Worm (Caenorhabditis elegans) whole organism, young adult: ENCODE data around the gene M153.3.

Experiments used
- B0019.2 ChIP-seq: fragments of 200-800 bp; sonication (Bioruptor generic); conservative IDR thresholded peaks from 2 replicates; pipeline ENCODE4 v1.3.6; 2022; ENCODE audit warnings: missing genetic modification reagents, missing genetic modification characterization, missing compliant biosample characterization
- F49E8.2 ChIP-seq: sonication (generic microtip); optimal IDR thresholded peaks from 3 replicates; lab custom pipeline; 2017; ENCODE audit warnings: missing genetic modification characterization, mild to moderate bottlenecking, missing compliant biosample characterization, antibody characterized with exemption, moderate library complexity; ENCODE audit not compliant: insufficient read depth
- F57A8.1 ChIP-seq: fragments of 200-800 bp; sonication (Bioruptor generic); optimal IDR thresholded peaks from 2 replicates; lab custom pipeline; 2018; ENCODE audit warnings: mild to moderate bottlenecking, missing genetic modification characterization, moderate library complexity, missing compliant biosample characterization
- K11D2.4 ChIP-seq: fragments of 200-800 bp; sonication (Bioruptor generic); IDR thresholded peaks from 2 replicates; pipeline ENCODE4 v1.3.6; 2022; ENCODE audit warnings: missing genetic modification reagents, missing genetic modification characterization, missing compliant biosample characterization
- T07F8.4 ChIP-seq: sonication (generic microtip); optimal IDR thresholded peaks from 2 replicates; lab custom pipeline; 2016; ENCODE audit warnings: mild to moderate bottlenecking, missing genetic modification characterization, moderate library complexity, missing compliant biosample characterization
- attf-5 ChIP-seq: fragments of 200-800 bp; sonication (Bioruptor generic); optimal IDR thresholded peaks from 2 replicates; lab custom pipeline; 2018; ENCODE audit warnings: mild to moderate bottlenecking, missing genetic modification characterization, missing compliant biosample characterization
- ceh-91 ChIP-seq: fragments of 200-800 bp; sonication (Bioruptor generic); IDR thresholded peaks from 2 replicates; pipeline ENCODE4 v1.3.6; 2022; ENCODE audit warnings: missing genetic modification reagents, missing genetic modification characterization, missing compliant biosample characterization
- chd-7 ChIP-seq: sonication (generic microtip); optimal IDR thresholded peaks from 2 replicates; lab custom pipeline; 2016; ENCODE audit warnings: mild to moderate bottlenecking, missing genetic modification characterization, moderate library complexity, missing compliant biosample characterization
- die-1 ChIP-seq: sonication (generic microtip); optimal IDR thresholded peaks from 2 replicates; lab custom pipeline; 2016; ENCODE audit warnings: missing genotype, mild to moderate bottlenecking, missing genetic modification characterization, missing compliant biosample characterization
- dox-1 ChIP-seq: fragments of 200-800 bp; sonication (Bioruptor generic); IDR thresholded peaks from 2 replicates; pipeline ENCODE4 v1.3.6; 2022; ENCODE audit warnings: missing genetic modification reagents, missing genetic modification characterization, missing compliant biosample characterization
- fkh-3 ChIP-seq: sonication (generic microtip); optimal IDR thresholded peaks from 2 replicates; lab custom pipeline; 2016; ENCODE audit warnings: mild to moderate bottlenecking, missing genetic modification characterization, missing compliant biosample characterization
- hmg-1.2 ChIP-seq: fragments of 200-800 bp; sonication (Bioruptor generic); IDR thresholded peaks from 2 replicates; pipeline ENCODE4 v1.3.6; 2022; ENCODE audit warnings: missing genetic modification reagents, missing genetic modification characterization, missing compliant biosample characterization
- hmg-20 ChIP-seq: fragments of 200-800 bp; sonication (Bioruptor generic); IDR thresholded peaks from 2 replicates; pipeline ENCODE4 v1.3.6; 2022; ENCODE audit warnings: missing genetic modification reagents, missing genetic modification characterization, missing compliant biosample characterization
- hsf-1 ChIP-seq: fragments of 200-800 bp; sonication (Bioruptor generic); IDR thresholded peaks from 2 replicates; pipeline ENCODE4 v1.3.6; 2022; ENCODE audit warnings: missing genetic modification reagents, missing genetic modification characterization, missing compliant biosample characterization
- let-526 ChIP-seq: fragments of 200-800 bp; sonication (Bioruptor generic); IDR thresholded peaks from 2 replicates; pipeline ENCODE4 v1.3.6; 2022; ENCODE audit warnings: missing genetic modification reagents, missing genetic modification characterization, missing compliant biosample characterization
- let-607 ChIP-seq, 2 experiments: fragments of 200-800 bp in 1 of 2; sonication (Bioruptor generic) in 1 of 2; sonication (generic microtip) in 1 of 2; optimal IDR thresholded peaks; 2 replicates each; lab custom pipeline; 2016 to 2018; ENCODE audit warnings: mild to moderate bottlenecking in 2 of 2, missing compliant biosample characterization in 2 of 2, missing genetic modification characterization in 2 of 2, moderate library complexity in 2 of 2, missing genotype in 1 of 2
- lin-35 ChIP-seq, 3 experiments: fragments of 150-350 bp in 2 of 3; sonication (generic microtip) in 1 of 3; optimal IDR thresholded peaks; 2 replicates each; lab custom pipeline; 2014 to 2018; ENCODE audit warnings: missing biosample characterization in 3 of 3, missing genetic modification characterization in 3 of 3, missing genetic modification reagents in 3 of 3
- lir-1 ChIP-seq: fragments of 200-800 bp; sonication (Bioruptor generic); conservative IDR thresholded peaks from 2 replicates; pipeline ENCODE4 v1.3.6; 2022; ENCODE audit warnings: missing genetic modification reagents, missing genetic modification characterization, missing compliant biosample characterization
- mcd-1 ChIP-seq: fragments of 200-800 bp; sonication (Bioruptor generic); IDR thresholded peaks from 2 replicates; pipeline ENCODE4 v1.3.6; 2022; ENCODE audit warnings: missing genetic modification reagents, missing genetic modification characterization, missing compliant biosample characterization
- mel-28 ChIP-seq: sonication (generic microtip); optimal IDR thresholded peaks from 2 replicates; lab custom pipeline; 2016; ENCODE audit warnings: borderline replicate concordance, mild to moderate bottlenecking, missing genetic modification characterization, missing compliant biosample characterization
- nfya-1 ChIP-seq: sonication (generic microtip); optimal IDR thresholded peaks from 2 replicates; lab custom pipeline; 2017; ENCODE audit warnings: antibody characterized with exemption, missing compliant biosample characterization, missing genetic modification characterization, borderline replicate concordance; ENCODE audit not compliant: insufficient read depth
- nfyb-1 ChIP-seq: fragments of 200-800 bp; sonication (Bioruptor generic); IDR thresholded peaks from 2 replicates; pipeline ENCODE4 v1.3.6; 2022; ENCODE audit warnings: missing genetic modification reagents, missing genetic modification characterization, missing compliant biosample characterization
- nhr-80 ChIP-seq: sonication (generic microtip); optimal IDR thresholded peaks from 2 replicates; lab custom pipeline; 2016; ENCODE audit warnings: missing genetic modification characterization, missing compliant biosample characterization
- nhr-90 ChIP-seq: sonication (generic microtip); optimal IDR thresholded peaks from 2 replicates; lab custom pipeline; 2016; ENCODE audit warnings: missing genotype, mild to moderate bottlenecking, missing genetic modification characterization, missing compliant biosample characterization
- snpc-1.3 ChIP-seq: sonication (generic microtip); optimal IDR thresholded peaks from 2 replicates; lab custom pipeline; 2017; ENCODE audit warnings: missing genetic modification characterization, mild to moderate bottlenecking, missing compliant biosample characterization, antibody characterized with exemption, moderate library complexity, missing genotype, missing genetic modification reagents; ENCODE audit not compliant: insufficient read depth
- snpc-3.4 ChIP-seq: sonication (generic microtip); optimal IDR thresholded peaks from 2 replicates; lab custom pipeline; 2017; ENCODE audit warnings: missing genetic modification characterization, mild to moderate bottlenecking, missing compliant biosample characterization, antibody characterized with exemption, moderate library complexity, missing genotype, missing genetic modification reagents
- tbx-9 ChIP-seq: sonication (generic microtip); optimal IDR thresholded peaks from 2 replicates; lab custom pipeline; 2016; ENCODE audit warnings: borderline replicate concordance, missing genetic modification characterization, inconsistent platforms, missing compliant biosample characterization
- unc-130 ChIP-seq: sonication (generic microtip); optimal IDR thresholded peaks from 2 replicates; lab custom pipeline; 2016; ENCODE audit warnings: missing genetic modification reagents, missing genetic modification characterization, missing compliant biosample characterization
- xnd-1 ChIP-seq: sonication (generic microtip); optimal IDR thresholded peaks from 2 replicates; lab custom pipeline; 2016; ENCODE audit warnings: missing genotype, missing genetic modification reagents, missing genetic modification characterization, missing compliant biosample characterization
- ztf-18 ChIP-seq: sonication (generic microtip); optimal IDR thresholded peaks from 2 replicates; lab custom pipeline; 2016; ENCODE audit warnings: missing genotype, mild to moderate bottlenecking, missing genetic modification characterization, missing compliant biosample characterization
- ztf-22 ChIP-seq: fragments of 200-800 bp; sonication (Bioruptor generic); optimal IDR thresholded peaks from 2 replicates; lab custom pipeline; 2018; ENCODE audit warnings: mild to moderate bottlenecking, missing genetic modification characterization, moderate library complexity, missing compliant biosample characterization
- ztf-6 ChIP-seq: fragments of 200-800 bp; sonication (Bioruptor generic); IDR thresholded peaks from 2 replicates; pipeline ENCODE4 v1.3.6; 2022; ENCODE audit warnings: missing genetic modification reagents, missing genetic modification characterization, missing compliant biosample characterization

M153.3 gene

DNA sequence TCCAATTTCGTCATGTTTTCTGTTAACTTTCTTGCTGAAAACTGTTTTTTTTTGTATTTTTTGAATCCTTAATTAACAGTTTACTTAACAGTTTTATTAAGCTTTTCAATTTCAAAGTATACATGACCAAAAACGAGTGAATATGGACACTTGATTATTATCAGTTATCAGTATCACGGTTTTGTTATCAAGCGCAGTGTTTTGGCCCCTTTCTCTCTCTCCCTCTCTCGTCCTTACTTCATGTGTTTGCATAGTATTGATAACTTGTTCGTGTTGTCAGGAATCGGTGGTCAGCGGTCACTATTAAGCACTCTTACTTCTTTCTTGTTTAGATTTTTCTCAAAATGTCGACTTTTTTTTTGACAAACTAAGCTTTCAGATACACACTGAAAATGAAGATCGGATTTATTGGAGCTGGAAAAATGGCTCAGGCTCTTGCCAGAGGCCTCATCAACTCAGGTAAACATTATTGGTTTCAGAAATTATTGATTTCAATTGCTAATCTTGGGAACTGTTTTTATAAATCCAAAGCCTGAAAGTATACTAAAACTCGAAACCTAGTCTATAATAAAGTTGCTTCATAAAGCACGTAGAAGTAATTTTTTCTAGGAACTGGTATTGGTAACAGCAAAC lies 3.9 kb downstream of the M153.3 start, which contains the start of gene pycr-1:
Gene pycr-1 (plus strand): TSS at position 380 of the 633 bp plus-strand sequence.
- TF ChIP-seq nhr-80 (tag; lab: Kevin White, UChicago) (peak; percentile 63), T07F8.4 (no peak)

ce11 chrX:12149638-12150137 lies 7.0 kb downstream of the M153.3 start, which contains the start of gene znf-474:
znf-474 (plus strand) TSS chrX:12149924.
- no peak for TF ChIP-seq F49E8.2 (tag; lab: Kevin White, UChicago)
- TF ChIP-seq ztf-18 (tag; lab: Kevin White, UChicago): no peak
- TF ChIP-seq ztf-6: no peak
- no peak for TF ChIP-seq dox-1 (GFP tag; lab: Robert Waterston, UW)
- no peak for TF ChIP-seq unc-130 (GFP tag; lab: Kevin White, UChicago)
- no peak for TF ChIP-seq hmg-1.2 (GFP tag; lab: Robert Waterston, UW)
- TF ChIP-seq fkh-3 (tag; lab: Kevin White, UChicago): no peak
- TF ChIP-seq attf-5 (GFP tag; lab: Kevin White, UChicago): no peak
- no peak for TF ChIP-seq mel-28 (tag; lab: Kevin White, UChicago)
- no peak for TF ChIP-seq let-607 (tag; optimal IDR thresholded peaks at IDR 0.05; lab: Kevin White, UChicago)
- TF ChIP-seq B0019.2: no peak

DNA sequence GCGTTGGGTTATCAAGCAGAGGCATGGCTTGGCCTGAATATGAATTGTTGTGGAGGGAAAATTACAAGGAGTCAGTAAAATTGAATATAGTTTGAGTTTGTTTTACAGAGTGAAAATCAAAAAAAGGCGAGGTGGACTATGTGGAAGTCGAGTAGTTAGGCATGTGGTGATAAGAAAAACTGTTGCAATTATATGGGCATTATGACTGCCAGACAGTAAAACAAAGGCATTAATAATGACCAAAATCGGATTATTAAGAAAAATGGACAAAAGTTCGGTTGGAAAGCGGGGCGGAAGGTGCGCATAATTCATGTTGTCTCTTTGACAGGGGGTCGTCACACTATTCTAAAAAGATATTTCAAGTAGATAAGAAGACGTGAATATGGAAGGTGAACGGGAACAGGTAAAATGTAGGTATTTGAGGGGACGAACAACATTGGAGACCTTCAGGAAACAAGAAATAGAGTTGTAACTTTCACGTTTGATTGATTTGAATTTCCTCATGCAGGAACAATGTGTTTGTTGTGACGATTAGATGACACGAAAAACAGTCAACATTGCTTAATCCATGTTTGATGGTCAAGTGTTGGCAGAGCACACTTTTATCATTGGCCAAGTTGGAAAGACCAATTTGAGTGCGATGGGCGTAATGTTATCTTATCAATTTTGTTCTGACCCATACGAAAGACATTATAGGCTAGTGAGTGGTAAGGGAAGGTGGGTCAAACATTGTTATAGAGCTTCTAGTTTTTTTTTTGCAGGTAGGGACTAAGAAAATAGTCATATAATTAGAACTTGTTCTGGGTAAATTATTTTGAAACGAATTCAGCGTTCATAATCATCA lies 11.6 kb downstream of the M153.3 start, which contains the start of gene mfsd-11:
Gene mfsd-11 (minus strand): TSS at position 51 of the 844 bp plus-strand sequence.
- peak; percentile 9 for TF ChIP-seq nhr-80 (tag; lab: Kevin White, UChicago)
- TF ChIP-seq tbx-9 (tag; lab: Kevin White, UChicago): no peak

DNA sequence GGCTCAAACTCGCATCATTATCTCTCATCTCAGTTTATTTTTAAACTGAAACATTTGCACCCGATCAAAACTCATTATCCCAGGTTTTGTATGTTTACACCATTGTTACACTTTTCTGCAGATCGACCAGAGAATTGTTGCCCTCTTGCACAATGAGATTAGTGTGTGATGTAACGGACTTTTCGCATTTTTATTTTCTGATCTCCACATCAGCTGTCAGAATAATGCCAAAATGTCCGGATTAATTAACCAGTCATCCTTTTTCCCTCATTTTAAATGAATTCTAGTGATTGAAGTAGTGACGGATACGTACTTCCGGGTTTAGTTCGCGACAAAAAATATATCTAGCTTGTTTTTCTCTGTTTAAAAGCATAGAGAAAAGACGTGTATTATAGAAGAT lies 16.0 kb downstream of the M153.3 start:
- TF ChIP-seq xnd-1 (tag; lab: Kevin White, UChicago): no peak
- no peak for TF ChIP-seq hmg-20 (GFP tag; lab: Robert Waterston, UW)
- TF ChIP-seq F57A8.1 (GFP tag; lab: Kevin White, UChicago): no peak

DNA sequence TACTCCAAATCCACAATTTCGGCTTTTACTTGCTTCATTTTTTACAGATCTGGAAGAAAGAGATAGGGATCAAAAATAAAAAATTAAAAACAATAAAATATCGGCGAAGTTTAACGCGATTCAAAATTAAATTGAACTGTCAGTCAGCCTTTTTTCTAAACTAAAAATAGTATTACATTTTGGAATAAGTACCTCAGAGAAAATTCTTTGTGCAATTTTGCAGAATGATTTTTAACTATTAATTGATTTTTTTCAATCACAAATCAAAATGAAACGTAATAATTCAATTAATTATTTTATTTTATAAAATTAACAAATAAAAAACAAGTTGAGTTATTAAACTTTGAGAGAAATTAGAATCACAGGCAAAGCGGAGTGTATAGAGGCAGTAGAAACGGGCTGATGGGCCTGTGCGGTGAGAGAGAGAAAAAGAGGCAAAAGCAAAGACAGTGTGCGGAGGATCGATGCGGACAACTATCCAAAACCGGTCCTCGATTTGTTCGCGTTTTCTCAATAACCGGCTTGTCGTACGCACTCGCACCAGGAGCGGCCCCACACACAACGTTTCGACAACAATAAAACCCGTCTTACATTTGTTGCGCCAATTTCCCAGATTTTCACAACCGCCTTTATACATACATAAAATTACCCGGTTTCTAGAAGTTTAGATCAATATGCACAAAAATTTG lies 17.5 kb downstream of the M153.3 start, which contains the start of gene F57G12.2:
Gene F57G12.2 (minus strand): TSS at position 51 of the 689 bp plus-strand sequence.
- TF ChIP-seq die-1 (tag; lab: Kevin White, UChicago): no peak
- no peak for TF ChIP-seq hsf-1
- TF ChIP-seq lir-1 (GFP tag; lab: Robert Waterston, UW): no peak
- TF ChIP-seq snpc-1.3 (tag; lab: Kevin White, UChicago): no peak
- TF ChIP-seq nhr-90: no peak
- no peak for TF ChIP-seq nfya-1 (tag; lab: Kevin White, UChicago)
- no peak for TF ChIP-seq K11D2.4 (GFP tag; lab: Robert Waterston, UW)
- TF ChIP-seq ztf-22 (GFP tag; lab: Kevin White, UChicago): no peak
- TF ChIP-seq mcd-1 (GFP tag; lab: Robert Waterston, UW): no peak
- no peak for TF ChIP-seq nfyb-1 (GFP tag; lab: Robert Waterston, UW)
- no peak for TF ChIP-seq let-526 (GFP tag; lab: Robert Waterston, UW)
- no peak for TF ChIP-seq F49E8.2 (tag; lab: Kevin White, UChicago)
- TF ChIP-seq chd-7 (tag; lab: Kevin White, UChicago): no peak
- TF ChIP-seq snpc-3.4 (tag; lab: Kevin White, UChicago): no peak
- no peak for TF ChIP-seq ceh-91 (GFP tag; lab: Robert Waterston, UW)
- TF ChIP-seq lin-35 (GFP tag; optimal IDR thresholded peaks at IDR 0.05; lab: Kevin White, UChicago): no peak
